Worm (Caenorhabditis elegans) whole organism, mixed stage, embryonic: ENCODE data around the gene F21A3.4.

Source experiments
- ceh-83 ChIP-seq: fragments of 200-800 bp; sonication (Bioruptor generic); optimal IDR thresholded peaks from 2 replicates; lab custom pipeline; 2018; ENCODE audit warnings: mild to moderate bottlenecking, missing genetic modification characterization, missing compliant biosample characterization
- nhr-237 ChIP-seq: fragments of 150-350 bp; optimal IDR thresholded peaks from 2 replicates; lab custom pipeline; 2014; ENCODE audit warnings: missing biosample characterization, missing genetic modification characterization
- unc-39 ChIP-seq: fragments of 150-350 bp; optimal IDR thresholded peaks from 2 replicates; lab custom pipeline; 2014; ENCODE audit warnings: missing biosample characterization, missing genetic modification characterization

- TF ChIP-seq ceh-83 = no peak
- peak; percentile 77 for TF ChIP-seq nhr-237 (tag; lab: Kevin White, UChicago)
- no peak for TF ChIP-seq unc-39
These were observed 24.7 kb upstream of the F21A3.4 start, which contains the start of gene rpl-38 for ce11 chrV:15511613-15512216.
